Fruit fly (Drosophila melanogaster) whole organism, embryonic: ENCODE data around the gene mRpL4.

ENCODE experiments used
- ATbp ChIP-seq: fragments of 200-800 bp; sonication (Bioruptor generic); optimal IDR thresholded peaks from 2 replicates; lab custom pipeline; 2017; ENCODE audit warnings: missing biosample characterization, mild to moderate bottlenecking, missing genetic modification characterization, missing genetic modification reagents
- BtbVII ChIP-seq: fragments of 200-800 bp; sonication (Bioruptor generic); optimal IDR thresholded peaks from 3 replicates; lab custom pipeline; 2017; ENCODE audit warnings: missing biosample characterization, mild to moderate bottlenecking, missing genetic modification characterization
- CG10321 ChIP-seq: fragments of 200-800 bp; sonication (Bioruptor generic); IDR thresholded peaks from 2 replicates; pipeline ENCODE4 v1.3.6; 2022; ENCODE audit warnings: missing biosample characterization, missing genetic modification characterization
- CG10565 ChIP-seq: fragments of 200-800 bp; sonication (Bioruptor generic); optimal IDR thresholded peaks from 3 replicates; lab custom pipeline; 2016; ENCODE audit warnings: missing biosample characterization, mild to moderate bottlenecking, missing genetic modification characterization
- CG11504 ChIP-seq: fragments of 200-800 bp; sonication (Bioruptor generic); optimal IDR thresholded peaks from 3 replicates; lab custom pipeline; 2019; ENCODE audit warnings: missing biosample characterization, mild to moderate bottlenecking, missing genetic modification characterization, moderate library complexity
- CG11696 ChIP-seq: fragments of 200-800 bp; sonication (Bioruptor generic); IDR thresholded peaks from 2 replicates; pipeline ENCODE4 v1.3.6; 2022; ENCODE audit warnings: missing biosample characterization, missing genetic modification characterization
- CG12236 ChIP-seq: fragments of 200-800 bp; sonication (Bioruptor generic); optimal IDR thresholded peaks from 2 replicates; lab custom pipeline; 2016; ENCODE audit warnings: missing biosample characterization, missing genetic modification characterization
- CG16813 ChIP-seq: fragments of 200-800 bp; sonication (Bioruptor generic); IDR thresholded peaks from 3 replicates; pipeline ENCODE4 v1.3.6; 2022; ENCODE audit warnings: missing biosample characterization, missing genetic modification characterization; ENCODE audit not compliant: partially characterized antibody
- CG18476 ChIP-seq: fragments of 200-800 bp; sonication (Bioruptor generic); optimal IDR thresholded peaks from 2 replicates; lab custom pipeline; 2016; ENCODE audit warnings: missing biosample characterization, mild to moderate bottlenecking, missing genetic modification characterization
- CG2129 ChIP-seq: fragments of 200-800 bp; sonication (Bioruptor generic); IDR thresholded peaks from 2 replicates; pipeline ENCODE4 v1.3.6; 2022; ENCODE audit warnings: missing biosample characterization, missing genetic modification characterization; ENCODE audit not compliant: partially characterized antibody
- CG2199 ChIP-seq: fragments of 200-800 bp; sonication (Bioruptor generic); IDR thresholded peaks from 3 replicates; pipeline ENCODE4 v1.3.6; 2022; ENCODE audit warnings: missing biosample characterization, missing genetic modification characterization
- CG31441 ChIP-seq: fragments of 200-800 bp; sonication (Bioruptor generic); IDR thresholded peaks from 2 replicates; pipeline ENCODE4 v1.3.6; 2022; ENCODE audit warnings: missing biosample characterization, missing genetic modification characterization
- CG32532 ChIP-seq: fragments of 200-800 bp; sonication (Bioruptor generic); IDR thresholded peaks from 2 replicates; pipeline ENCODE4 v1.3.6; 2022; ENCODE audit warnings: missing biosample characterization, missing genetic modification characterization
- CG4282 ChIP-seq: fragments of 200-800 bp; sonication (Bioruptor generic); optimal IDR thresholded peaks from 2 replicates; lab custom pipeline; 2016; ENCODE audit warnings: missing biosample characterization, missing genetic modification characterization
- CG5245 ChIP-seq: fragments of 200-800 bp; sonication (Bioruptor generic); optimal IDR thresholded peaks from 3 replicates; lab custom pipeline; 2016; ENCODE audit warnings: missing biosample characterization, missing genetic modification characterization
- CG7372 ChIP-seq: fragments of 200-800 bp; sonication (Bioruptor generic); IDR thresholded peaks from 2 replicates; pipeline ENCODE4 v1.3.6; 2022; ENCODE audit warnings: missing biosample characterization, missing genetic modification characterization
- CG7786 ChIP-seq: fragments of 200-800 bp; sonication (Bioruptor generic); optimal IDR thresholded peaks from 2 replicates; lab custom pipeline; 2016; ENCODE audit warnings: missing biosample characterization, missing genetic modification characterization
- CG7928 ChIP-seq: fragments of 200-800 bp; sonication (Bioruptor generic); optimal IDR thresholded peaks from 2 replicates; lab custom pipeline; 2017; ENCODE audit warnings: missing biosample characterization, mild to moderate bottlenecking, missing genetic modification characterization
- CG8089 ChIP-seq: fragments of 200-800 bp; sonication (Bioruptor generic); optimal IDR thresholded peaks from 3 replicates; lab custom pipeline; 2016; ENCODE audit warnings: missing biosample characterization, missing genetic modification characterization
- CG8290 ChIP-seq, 3 experiments: fragments of 200-800 bp; sonication (Bioruptor generic); optimal IDR thresholded peaks; 2 replicates each; lab custom pipeline; 2016 to 2019; ENCODE audit warnings: missing biosample characterization in 3 of 3, missing genetic modification characterization in 3 of 3, mild to moderate bottlenecking in 2 of 3, moderate library complexity in 1 of 3
- CG9215 ChIP-seq: fragments of 200-800 bp; sonication (Bioruptor generic); IDR thresholded peaks from 2 replicates; pipeline ENCODE4 v1.3.6; 2022; ENCODE audit warnings: missing biosample characterization, missing genetic modification characterization
- H2.0 ChIP-seq: fragments of 200-800 bp; sonication (Bioruptor generic); IDR thresholded peaks from 2 replicates; pipeline ENCODE4 v1.3.6; 2022; ENCODE audit warnings: missing biosample characterization, missing genetic modification characterization
- MBD-R2 ChIP-seq: fragments of 200-800 bp; sonication (Bioruptor generic); IDR thresholded peaks from 2 replicates; pipeline ENCODE4 v1.3.6; 2022; ENCODE audit warnings: missing biosample characterization, missing genetic modification characterization
- Nf-YB ChIP-seq: fragments of 200-800 bp; sonication (Bioruptor generic); optimal IDR thresholded peaks from 3 replicates; lab custom pipeline; 2019; ENCODE audit warnings: missing biosample characterization, mild to moderate bottlenecking, missing genetic modification characterization, moderate library complexity
- Scr ChIP-seq: fragments of 200-800 bp; sonication (Bioruptor generic); IDR thresholded peaks from 2 replicates; pipeline ENCODE4 v1.3.6; 2022; ENCODE audit warnings: missing biosample characterization, missing genetic modification characterization; ENCODE audit not compliant: partially characterized antibody
- Spps ChIP-seq: fragments of 200-800 bp; sonication (Bioruptor generic); optimal IDR thresholded peaks from 2 replicates; lab custom pipeline; 2018; ENCODE audit warnings: missing biosample characterization, mild to moderate bottlenecking, missing genetic modification characterization
- Trl ChIP-seq, 3 experiments: fragments of >200 bp in 2 of 3; fragments of 200-800 bp in 1 of 3; sonication (Bioruptor generic) in 1 of 3; optimal IDR thresholded peaks; 2 replicates in 1 of 3; 3 replicates in 2 of 3; lab custom pipeline; 2016 to 2017; ENCODE audit warnings: missing biosample characterization in 1 of 3, missing genetic modification characterization in 1 of 3
- bcd ChIP-seq: fragments of 200-800 bp; sonication (Bioruptor generic); optimal IDR thresholded peaks from 2 replicates; lab custom pipeline; 2017; ENCODE audit warnings: missing biosample characterization, mild to moderate bottlenecking, missing genetic modification characterization
- br ChIP-seq: fragments of >200 bp; optimal IDR thresholded peaks from 2 replicates; lab custom pipeline; 2017
- corto ChIP-seq: fragments of 200-800 bp; sonication (Bioruptor generic); optimal IDR thresholded peaks from 2 replicates; lab custom pipeline; 2016; ENCODE audit warnings: missing biosample characterization, mild to moderate bottlenecking, missing genetic modification characterization, moderate library complexity
- danr ChIP-seq: fragments of 200-800 bp; sonication (Bioruptor generic); IDR thresholded peaks from 2 replicates; pipeline ENCODE4 v1.3.6; 2022; ENCODE audit warnings: missing biosample characterization, missing genetic modification characterization
- dpn ChIP-seq, 2 experiments: fragments of 200-800 bp; sonication (Bioruptor generic); optimal IDR thresholded peaks; 3 replicates each; lab custom pipeline; 2016; ENCODE audit warnings: missing biosample characterization in 2 of 2, missing genetic modification characterization in 2 of 2
- eve ChIP-seq, 2 experiments: fragments of >200 bp; optimal IDR thresholded peaks; 2 replicates each; lab custom pipeline; 2017; ENCODE audit warnings: missing biosample characterization in 2 of 2, missing genetic modification characterization in 2 of 2
- fu2 ChIP-seq: fragments of 200-800 bp; sonication (Bioruptor generic); optimal IDR thresholded peaks from 2 replicates; lab custom pipeline; 2016; ENCODE audit warnings: missing biosample characterization, missing genetic modification characterization
- gro ChIP-seq: fragments of 200-800 bp; sonication (Bioruptor generic); optimal IDR thresholded peaks from 2 replicates; lab custom pipeline; 2016; ENCODE audit warnings: missing biosample characterization, missing genetic modification characterization
- h ChIP-seq: fragments of >200 bp; optimal IDR thresholded peaks from 2 replicates; lab custom pipeline; 2017
- ind ChIP-seq: fragments of 200-800 bp; sonication (Bioruptor generic); optimal IDR thresholded peaks from 3 replicates; lab custom pipeline; 2016; ENCODE audit warnings: missing biosample characterization, missing genetic modification characterization
- kah ChIP-seq: fragments of 200-800 bp; sonication (Bioruptor generic); optimal IDR thresholded peaks from 2 replicates; lab custom pipeline; 2018; ENCODE audit warnings: missing biosample characterization, mild to moderate bottlenecking, missing genetic modification characterization
- lmd ChIP-seq: fragments of 200-800 bp; sonication (Bioruptor generic); IDR thresholded peaks from 2 replicates; pipeline ENCODE4 v1.3.6; 2022; ENCODE audit warnings: missing biosample characterization, missing genetic modification characterization
- repo ChIP-seq: fragments of 200-800 bp; sonication (Bioruptor generic); optimal IDR thresholded peaks from 2 replicates; lab custom pipeline; 2016; ENCODE audit warnings: missing biosample characterization, missing genetic modification characterization
- scrt ChIP-seq: fragments of 200-800 bp; sonication (Bioruptor generic); optimal IDR thresholded peaks from 2 replicates; lab custom pipeline; 2018; ENCODE audit warnings: missing biosample characterization, mild to moderate bottlenecking, missing genetic modification characterization, moderate library complexity
- sima ChIP-seq: fragments of 200-800 bp; sonication (Bioruptor generic); optimal IDR thresholded peaks from 2 replicates; lab custom pipeline; 2016; ENCODE audit warnings: missing biosample characterization, missing genetic modification characterization
- sr ChIP-seq: fragments of 200-800 bp; sonication (Bioruptor generic); IDR thresholded peaks from 3 replicates; pipeline ENCODE4 v1.3.6; 2022; ENCODE audit warnings: missing biosample characterization, missing genetic modification characterization
- tap ChIP-seq: fragments of 200-800 bp; optimal IDR thresholded peaks from 3 replicates; lab custom pipeline; 2019; ENCODE audit warnings: missing biosample characterization, mild to moderate bottlenecking, missing genetic modification characterization, moderate library complexity
- tgo ChIP-seq: fragments of 200-800 bp; sonication (Bioruptor generic); IDR thresholded peaks from 3 replicates; pipeline ENCODE4 v1.3.6; 2022; ENCODE audit warnings: missing biosample characterization, missing genetic modification characterization
- toy ChIP-seq: fragments of 200-800 bp; sonication (Bioruptor generic); IDR thresholded peaks from 2 replicates; pipeline ENCODE4 v1.3.6; 2022; ENCODE audit warnings: missing biosample characterization, missing genetic modification characterization
- tx ChIP-seq: fragments of 200-800 bp; sonication (Bioruptor generic); optimal IDR thresholded peaks from 2 replicates; lab custom pipeline; 2016; ENCODE audit warnings: missing biosample characterization, missing genetic modification characterization
- unc-4 ChIP-seq: fragments of 200-800 bp; sonication (Bioruptor generic); IDR thresholded peaks from 2 replicates; pipeline ENCODE4 v1.3.6; 2022; ENCODE audit warnings: missing biosample characterization, missing genetic modification characterization; ENCODE audit not compliant: partially characterized antibody
- zfh2 ChIP-seq: fragments of 200-800 bp; sonication (Bioruptor generic); optimal IDR thresholded peaks from 2 replicates; lab custom pipeline; 2016; ENCODE audit warnings: missing biosample characterization, missing genetic modification characterization

Gene mRpL4

dm6 chr2L:16350742-16351568 lies 22.0 kb upstream of the mRpL4 start (continued):
- TF ChIP-seq CG8290 (GFP tag; optimal IDR thresholded peaks at IDR 0.05; lab: Kevin White, UChicago) (peak; percentile 98), CG8290 (tag; optimal IDR thresholded peaks at IDR 0.05; lab: Kevin White, UChicago) (peak; percentile 95 to 99), Scr (no peak), Nf-YB (GFP tag; lab: Kevin White, UChicago) (peak; percentile 91), CG16813 (GFP tag; lab: Robert Waterston, UW) (no peak), repo (GFP tag; lab: Kevin White, UChicago) (peak; percentile 96), Trl (optimal IDR thresholded peaks at IDR 0.05; lab: Kevin White, UChicago) (peak in 1 of 2 experiments; percentile 40), Trl (GFP tag; optimal IDR thresholded peaks at IDR 0.05; lab: Kevin White, UChicago) (peak; percentile 98), CG10321 (peak; percentile 88), CG9215 (GFP tag; lab: Robert Waterston, UW) (peak; percentile 98), eve (GFP tag; optimal IDR thresholded peaks at IDR 0.05; lab: Kevin White, UChicago) (peak; percentile 76 to 100), tx (GFP tag; lab: Kevin White, UChicago) (peak; percentile 97), fu2 (GFP tag; lab: Kevin White, UChicago) (peak; percentile 97), CG2199 (GFP tag; lab: Robert Waterston, UW) (peak; percentile 99), CG11504 (tag; lab: Kevin White, UChicago) (peak; percentile 98), corto (GFP tag; lab: Kevin White, UChicago) (peak; percentile 94), toy (GFP tag; lab: Robert Waterston, UW) (peak; percentile 97), ind (GFP tag; lab: Kevin White, UChicago) (peak; percentile 99), ATbp (GFP tag; lab: Kevin White, UChicago) (peak; percentile 99), CG7786 (peak; percentile 97), br (lab: Kevin White, UChicago) (no peak), dpn (GFP tag; optimal IDR thresholded peaks at IDR 0.05; lab: Kevin White, UChicago) (peak; percentile 99), H2.0 (peak; percentile 98), sr (GFP tag; lab: Robert Waterston, UW) (peak; percentile 93), scrt (GFP tag; lab: Kevin White, UChicago) (peak; percentile 98), CG4282 (GFP tag; lab: Kevin White, UChicago) (peak; percentile 77), gro (GFP tag; lab: Kevin White, UChicago) (peak; percentile 98), CG7928 (GFP tag; lab: Kevin White, UChicago) (peak; percentile 85), CG18476 (peak; percentile 98), tgo (GFP tag; lab: Robert Waterston, UW) (peak; percentile 98), Spps (peak; percentile 99), danr (GFP tag; lab: Robert Waterston, UW) (peak; percentile 98), sima (GFP tag; lab: Kevin White, UChicago) (peak; percentile 96), CG12236 (GFP tag; lab: Kevin White, UChicago) (peak; percentile 94), unc-4 (GFP tag; lab: Robert Waterston, UW) (0 out of 2 replicates have a peak, but pooled peaks have one; percentile 10), zfh2 (peak; percentile 96), CG31441 (GFP tag; lab: Robert Waterston, UW) (peak; percentile 96), h (no peak), MBD-R2 (GFP tag; lab: Robert Waterston, UW) (peak; percentile 99), CG32532 (GFP tag; lab: Robert Waterston, UW) (peak; percentile 99), BtbVII (peak; percentile 99), CG8089 (GFP tag; lab: Kevin White, UChicago) (peak; percentile 95), bcd (GFP tag; lab: Kevin White, UChicago) (peak; percentile 99), lmd (peak; percentile 99), tap (peak; percentile 99), CG11696 (GFP tag; lab: Robert Waterston, UW) (peak; percentile 100), kah (GFP tag; lab: Kevin White, UChicago) (peak; percentile 97), CG10565 (GFP tag; lab: Kevin White, UChicago) (peak; percentile 93), CG5245 (GFP tag; lab: Kevin White, UChicago) (peak; percentile 99), CG7372 (GFP tag; lab: Robert Waterston, UW) (peak; percentile 99), CG2129 (GFP tag; lab: Robert Waterston, UW) (no peak)
